Worm (Caenorhabditis elegans): ENCODE results near the gene thoc-2.
A peak's percentile ranks its signal among the peaks of the same experiment; 100 is the strongest.

thoc-2 gene

ce11 chrIII:6405121-6405520 lies 37.3 kb downstream of the thoc-2 start:
- TF ChIP-seq efl-3 (GFP tag; optimal IDR thresholded peaks at IDR 0.05) (no peak), skn-1 (tag; optimal IDR thresholded peaks at IDR 0.05) (peak; percentile 29), lsy-2 (tag; optimal IDR thresholded peaks at IDR 0.05) (peak; percentile 43 to 57), nhr-20 (tag; optimal IDR thresholded peaks at IDR 0.05) (peak; percentile 30), ztf-4 (tag; optimal IDR thresholded peaks at IDR 0.05) (peak; percentile 36), egl-13 (tag; optimal IDR thresholded peaks at IDR 0.05) (no peak), efl-1 (optimal IDR thresholded peaks at IDR 0.05) (no peak), efl-1 (GFP tag; optimal IDR thresholded peaks at IDR 0.05 in 1 of 2) (no peak), aha-1 (tag; optimal IDR thresholded peaks at IDR 0.05) (no peak), rnt-1 (tag; optimal IDR thresholded peaks at IDR 0.05) (peak; percentile 65), lin-14 (GFP tag; optimal IDR thresholded peaks at IDR 0.05) (peak; percentile 71), mdl-1 (tag; optimal IDR thresholded peaks at IDR 0.05) (no peak), fos-1 (tag; optimal IDR thresholded peaks at IDR 0.05) (no peak), ceh-8 (GFP tag; optimal IDR thresholded peaks at IDR 0.05) (no peak), snu-23 (GFP tag; optimal IDR thresholded peaks at IDR 0.05) (peak; percentile 63), unc-62 (GFP tag; optimal IDR thresholded peaks at IDR 0.05) (no peak), ceh-63 (GFP tag; optimal IDR thresholded peaks at IDR 0.05) (no peak), lir-3 (tag; optimal IDR thresholded peaks at IDR 0.05; ENCODE audit: poor library complexity) (peak; percentile 4), lin-15B (tag; optimal IDR thresholded peaks at IDR 0.05) (no peak), ets-5 (GFP tag; IDR thresholded peaks at IDR 0.05) (no peak), mep-1 (tag; optimal IDR thresholded peaks at IDR 0.05) (peak; percentile 10), dpl-1 (GFP tag; optimal IDR thresholded peaks at IDR 0.05) (no peak), zip-4 (GFP tag; optimal IDR thresholded peaks at IDR 0.05) (no peak), C16A3.4 (tag; optimal IDR thresholded peaks at IDR 0.05) (peak; percentile 4), nhr-19 (GFP tag; conservative IDR thresholded peaks at IDR 0.05) (peak; percentile 39), nhr-11 (tag; optimal IDR thresholded peaks at IDR 0.05) (no peak), mab-9 (GFP tag; IDR thresholded peaks at IDR 0.05) (no peak), tlp-1 (tag; optimal IDR thresholded peaks at IDR 0.05) (no peak), nhr-84 (tag; optimal IDR thresholded peaks at IDR 0.05) (no peak), nhr-71 (tag; optimal IDR thresholded peaks at IDR 0.05) (peak; percentile 80)

DNA sequence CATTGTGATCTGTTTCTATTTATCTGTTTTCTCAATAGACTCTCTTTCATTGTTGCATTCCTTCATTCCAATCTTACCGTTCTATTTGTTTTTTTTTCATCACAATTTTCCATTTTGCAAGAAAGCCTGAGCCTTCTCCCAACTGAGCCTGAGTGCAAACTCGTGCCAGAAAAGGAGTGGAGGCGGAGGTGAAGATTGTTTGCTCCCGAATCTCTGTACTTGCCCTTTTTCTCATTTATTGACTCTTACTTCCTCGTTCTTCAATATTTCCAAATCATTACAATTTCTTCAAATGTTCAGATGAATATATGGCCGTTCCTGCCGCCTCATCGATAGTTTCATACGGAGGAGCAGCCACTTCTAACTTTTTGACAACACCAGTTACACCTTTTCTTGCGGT lies 39.0 kb downstream of the thoc-2 start, which contains the start of gene let-756:
Gene let-756, plus strand, starts transcription at position 301 of the 400 bp plus-strand sequence.
- TF ChIP-seq nhr-76 (tag; optimal IDR thresholded peaks at IDR 0.05) (no peak), nhr-19 (GFP tag; conservative IDR thresholded peaks at IDR 0.05) (no peak), dsc-1 (tag; optimal IDR thresholded peaks at IDR 0.05) (no peak), ceh-63 (GFP tag; optimal IDR thresholded peaks at IDR 0.05) (no peak), nhr-90 (tag; optimal IDR thresholded peaks at IDR 0.05; ENCODE audit: poor library complexity) (no peak), lir-3 (tag; optimal IDR thresholded peaks at IDR 0.05; ENCODE audit: poor library complexity) (no peak), blmp-1 (tag; optimal IDR thresholded peaks at IDR 0.05) (no peak), sup-37 (GFP tag; optimal IDR thresholded peaks at IDR 0.05) (no peak), unc-130 (tag; optimal IDR thresholded peaks at IDR 0.05) (no peak), lin-13 (GFP tag; optimal IDR thresholded peaks at IDR 0.05) (no peak), isw-1 (GFP tag; IDR thresholded peaks at IDR 0.05) (no peak), fkh-10 (GFP tag; optimal IDR thresholded peaks at IDR 0.05) (no peak), Y116A8C.19 (tag; optimal IDR thresholded peaks at IDR 0.05; ENCODE audit: borderline replicate concordance) (no peak), dpl-1 (GFP tag; optimal IDR thresholded peaks at IDR 0.05) (no peak), nhr-84 (tag; optimal IDR thresholded peaks at IDR 0.05) (no peak), mab-9 (GFP tag; IDR thresholded peaks at IDR 0.05) (no peak), fkh-8 (tag; optimal IDR thresholded peaks at IDR 0.05) (no peak)

DNA sequence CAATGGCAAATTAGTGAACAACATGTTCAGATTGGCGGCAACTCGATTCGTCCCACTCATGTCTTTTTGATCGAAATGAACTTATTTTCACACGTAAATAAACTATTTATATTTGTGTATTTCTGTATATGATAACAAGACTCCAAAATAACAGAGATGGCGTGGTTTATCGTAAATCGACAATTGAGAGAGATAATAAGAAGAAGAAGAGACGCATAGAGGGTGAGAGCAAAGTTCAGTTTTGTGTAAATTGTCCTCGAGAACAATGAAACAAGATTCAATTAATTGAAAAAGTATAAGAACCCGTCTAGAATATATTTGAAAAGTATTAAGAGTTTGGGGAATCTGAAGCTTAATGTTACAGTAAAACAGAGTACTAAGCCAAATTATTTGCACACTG lies 43.6 kb downstream of the thoc-2 start:
- no peak for TF ChIP-seq fos-1 (tag; optimal IDR thresholded peaks at IDR 0.05)
- no peak for TF ChIP-seq unc-30 (tag; optimal IDR thresholded peaks at IDR 0.05)
- peak; percentile 11 for TF ChIP-seq snu-23 (GFP tag; optimal IDR thresholded peaks at IDR 0.05)
- TF ChIP-seq lin-35 (GFP tag; optimal IDR thresholded peaks at IDR 0.05) = peak in 1 of 2 experiments; percentile 29
- TF ChIP-seq irx-1 (tag; optimal IDR thresholded peaks at IDR 0.05) = no peak
- TF ChIP-seq lin-14 (GFP tag; optimal IDR thresholded peaks at IDR 0.05) = no peak
- peak; percentile 13 for TF ChIP-seq C16A3.4 (tag; optimal IDR thresholded peaks at IDR 0.05)
- no peak for TF ChIP-seq sup-37 (GFP tag; optimal IDR thresholded peaks at IDR 0.05)
- TF ChIP-seq pqm-1 (tag; optimal IDR thresholded peaks at IDR 0.05) = no peak
- TF ChIP-seq egl-13 (tag; optimal IDR thresholded peaks at IDR 0.05) = no peak
- TF ChIP-seq C34B4.2 (tag; optimal IDR thresholded peaks at IDR 0.05) = no peak
- TF ChIP-seq unc-130 (tag; optimal IDR thresholded peaks at IDR 0.05) = no peak
- peak; percentile 61 for TF ChIP-seq nhr-85 (tag)
- TF ChIP-seq nhr-19 (GFP tag; conservative IDR thresholded peaks at IDR 0.05) = no peak
- TF ChIP-seq lin-13 (GFP tag; optimal IDR thresholded peaks at IDR 0.05) = no peak
- peak in 1 of 2 experiments; percentile 51 for TF ChIP-seq lsy-2 (tag; optimal IDR thresholded peaks at IDR 0.05)
- TF ChIP-seq isw-1 (GFP tag; IDR thresholded peaks at IDR 0.05) = no peak
- no peak for TF ChIP-seq egl-27 (tag; optimal IDR thresholded peaks at IDR 0.05)
- peak in 1 of 6 experiments; percentile 32 for TF ChIP-seq elt-3 (tag; optimal IDR thresholded peaks at IDR 0.05)
- no peak for TF ChIP-seq dpl-1 (GFP tag; optimal IDR thresholded peaks at IDR 0.05)
